Worm (Caenorhabditis elegans): ENCODE measurements around the gene gap-2.

- TF ChIP-seq gmeb-1 (tag; optimal IDR thresholded peaks at IDR 0.05) = peak; percentile 56
- TF ChIP-seq blmp-1 (tag; optimal IDR thresholded peaks at IDR 0.05; ENCODE audit: insufficient read depth) = no peak
- peak; percentile 46 for TF ChIP-seq nhr-25 (tag; optimal IDR thresholded peaks at IDR 0.05)
- TF ChIP-seq peb-1 (tag; optimal IDR thresholded peaks at IDR 0.05) = no peak
Observed at ce11 chrX:9431002-9431482, 41.2 kb upstream of the gap-2 start, which contains the start of gene B0272.3.
